Fruit fly (Drosophila melanogaster) whole organism, pupa: ENCODE data around the gene CG42811.

ENCODE experiments used
- CG10348 ChIP-seq: fragments of 200-800 bp; sonication (Bioruptor generic); IDR thresholded peaks from 2 replicates; pipeline ENCODE4 v1.3.6; 2022; ENCODE audit warnings: missing biosample characterization, missing genetic modification characterization
- CG12605 ChIP-seq: fragments of 200-800 bp; sonication (Bioruptor generic); IDR thresholded peaks from 2 replicates; pipeline ENCODE4 v1.3.6; 2022; ENCODE audit warnings: missing biosample characterization, missing genetic modification characterization
- CG13204 ChIP-seq: fragments of 200-800 bp; sonication (Bioruptor generic); optimal IDR thresholded peaks from 2 replicates; lab custom pipeline; 2018; ENCODE audit warnings: missing biosample characterization, mild to moderate bottlenecking, missing genetic modification characterization, moderate library complexity
- CG14655 ChIP-seq: fragments of 200-800 bp; sonication (Bioruptor generic); optimal IDR thresholded peaks from 3 replicates; lab custom pipeline; 2017; ENCODE audit warnings: mild to moderate bottlenecking, missing biosample characterization, missing genetic modification reagents, missing genetic modification characterization
- CG15710 ChIP-seq: fragments of 200-800 bp; sonication (Bioruptor generic); optimal IDR thresholded peaks from 2 replicates; lab custom pipeline; 2018; ENCODE audit warnings: missing biosample characterization, mild to moderate bottlenecking, missing genetic modification characterization, moderate library complexity
- CG17806 ChIP-seq: fragments of 200-800 bp; sonication (Bioruptor generic); optimal IDR thresholded peaks from 2 replicates; lab custom pipeline; 2018; ENCODE audit warnings: missing biosample characterization, mild to moderate bottlenecking, missing genetic modification characterization, moderate library complexity
- CG32121 ChIP-seq: fragments of 200-800 bp; sonication (Bioruptor generic); IDR thresholded peaks from 2 replicates; pipeline ENCODE4 v1.3.6; 2022; ENCODE audit warnings: missing biosample characterization, missing genetic modification characterization
- CG34367 ChIP-seq: fragments of 200-800 bp; sonication (Bioruptor generic); optimal IDR thresholded peaks from 2 replicates; lab custom pipeline; 2018; ENCODE audit warnings: missing biosample characterization, mild to moderate bottlenecking, missing genetic modification characterization
- CG4496 ChIP-seq: fragments of 200-800 bp; sonication (Bioruptor generic); IDR thresholded peaks from 3 replicates; pipeline ENCODE4 v1.3.6; 2022; ENCODE audit warnings: missing biosample characterization, missing genetic modification characterization
- CG8159 ChIP-seq: fragments of 200-800 bp; sonication (Bioruptor generic); optimal IDR thresholded peaks from 3 replicates; lab custom pipeline; 2018; ENCODE audit warnings: missing biosample characterization, mild to moderate bottlenecking, missing genetic modification characterization, moderate library complexity
- CG8301 ChIP-seq: fragments of 200-800 bp; sonication (Bioruptor generic); optimal IDR thresholded peaks from 2 replicates; lab custom pipeline; 2018; ENCODE audit warnings: missing biosample characterization, mild to moderate bottlenecking, missing genetic modification characterization
- CG9948 ChIP-seq: fragments of 200-800 bp; sonication (Bioruptor generic); optimal IDR thresholded peaks from 2 replicates; lab custom pipeline; 2018; ENCODE audit warnings: missing biosample characterization, mild to moderate bottlenecking, missing genetic modification characterization, moderate library complexity
- D1 ChIP-seq: fragments of 200-800 bp; sonication (Bioruptor generic); optimal IDR thresholded peaks from 2 replicates; lab custom pipeline; 2018; ENCODE audit warnings: missing biosample characterization, mild to moderate bottlenecking, missing genetic modification characterization, moderate library complexity
- EcR ChIP-seq: fragments of 200-800 bp; sonication (Bioruptor generic); optimal IDR thresholded peaks from 3 replicates; lab custom pipeline; 2019; ENCODE audit warnings: missing biosample characterization, missing genetic modification characterization, mild to moderate bottlenecking, moderate library complexity, missing genetic modification reagents
- Ets98B ChIP-seq: fragments of 200-800 bp; sonication (Bioruptor generic); IDR thresholded peaks from 2 replicates; pipeline ENCODE4 v1.3.6; 2022; ENCODE audit warnings: missing biosample characterization, missing genetic modification characterization
- Pif1A ChIP-seq: fragments of 200-800 bp; sonication (Bioruptor generic); optimal IDR thresholded peaks from 3 replicates; lab custom pipeline; 2016; ENCODE audit warnings: missing biosample characterization, missing genetic modification characterization
- Pif1B ChIP-seq: fragments of 200-800 bp; sonication (Bioruptor generic); optimal IDR thresholded peaks from 3 replicates; lab custom pipeline; 2016; ENCODE audit warnings: missing biosample characterization, missing genetic modification characterization
- Snoo ChIP-seq: fragments of 200-800 bp; sonication (Bioruptor generic); optimal IDR thresholded peaks from 3 replicates; lab custom pipeline; 2017; ENCODE audit warnings: missing biosample characterization, mild to moderate bottlenecking, missing genetic modification characterization, inconsistent platforms
- fd96Ca ChIP-seq: fragments of 200-800 bp; sonication (Bioruptor generic); IDR thresholded peaks from 3 replicates; pipeline ENCODE4 v1.3.6; 2022; ENCODE audit warnings: missing biosample characterization, missing genetic modification characterization
- gl ChIP-seq: fragments of 200-800 bp; sonication (Bioruptor generic); optimal IDR thresholded peaks from 2 replicates; lab custom pipeline; 2018; ENCODE audit warnings: missing biosample characterization, mild to moderate bottlenecking, missing genetic modification characterization
- rn ChIP-seq: fragments of 200-800 bp; sonication (Bioruptor generic); IDR thresholded peaks from 2 replicates; pipeline ENCODE4 v1.3.6; 2022; ENCODE audit warnings: missing biosample characterization, missing genetic modification characterization

Gene CG42811

DNA sequence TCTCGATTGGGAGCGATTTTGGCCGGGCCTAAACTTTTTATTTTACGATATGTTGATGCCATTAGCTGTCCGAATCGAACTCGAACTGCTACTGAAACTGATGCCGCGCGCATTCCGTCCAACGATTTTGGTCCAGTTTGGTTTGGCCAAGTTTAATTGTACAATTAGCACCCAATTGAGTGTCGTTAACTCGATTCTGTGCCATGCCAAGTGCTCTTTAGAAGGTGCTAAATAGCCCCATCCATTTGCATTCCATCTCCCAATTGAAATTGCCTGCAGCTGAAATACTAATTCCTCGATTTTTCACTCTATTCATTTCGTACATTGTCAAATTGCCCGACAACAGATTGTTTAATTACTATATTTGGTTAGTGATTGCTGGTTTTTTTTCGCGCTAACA lies 8.5 kb upstream of the CG42811 start, which contains the start of gene CG17781:
Gene CG17781, minus strand, starts transcription at position 101 of the 400 bp plus-strand sequence.
- TF ChIP-seq CG17806 (tag; lab: Kevin White, UChicago) = no peak
- no peak for TF ChIP-seq CG15710 (tag; lab: Kevin White, UChicago)
- no peak for TF ChIP-seq CG14655 (GFP tag; lab: Kevin White, UChicago)

dm6 chr3R:24372662-24373061 lies 5.6 kb upstream of the CG42811 start, which contains the start of gene CG17782:
CG17782 (minus strand) TSS chr3R:24372762.
- no peak for TF ChIP-seq CG15710 (tag; lab: Kevin White, UChicago)
- no peak for TF ChIP-seq D1 (tag; lab: Kevin White, UChicago)
- no peak for TF ChIP-seq CG4496 (GFP tag; lab: Robert Waterston, UW)
- TF ChIP-seq Pif1B (GFP tag; lab: Kevin White, UChicago) = no peak
- TF ChIP-seq CG12605 (GFP tag; lab: Robert Waterston, UW) = no peak
- no peak for TF ChIP-seq CG9948 (tag; lab: Kevin White, UChicago)
- no peak for TF ChIP-seq rn
- no peak for TF ChIP-seq Ets98B
- no peak for TF ChIP-seq CG32121
- no peak for TF ChIP-seq CG8159 (tag; lab: Kevin White, UChicago)
- TF ChIP-seq EcR (GFP tag; lab: Kevin White, UChicago) = no peak
- TF ChIP-seq CG13204 = no peak
- TF ChIP-seq Pif1A (GFP tag; lab: Kevin White, UChicago) = no peak
- no peak for TF ChIP-seq CG14655 (GFP tag; lab: Kevin White, UChicago)
- no peak for TF ChIP-seq CG34367
- TF ChIP-seq Snoo (tag; lab: Kevin White, UChicago) = no peak
- TF ChIP-seq fd96Ca (GFP tag; lab: Robert Waterston, UW) = no peak
- TF ChIP-seq CG17806 (tag; lab: Kevin White, UChicago) = no peak
- TF ChIP-seq CG10348 (GFP tag; lab: Robert Waterston, UW) = no peak
- TF ChIP-seq, all 21 proteins: peak for 0

DNA sequence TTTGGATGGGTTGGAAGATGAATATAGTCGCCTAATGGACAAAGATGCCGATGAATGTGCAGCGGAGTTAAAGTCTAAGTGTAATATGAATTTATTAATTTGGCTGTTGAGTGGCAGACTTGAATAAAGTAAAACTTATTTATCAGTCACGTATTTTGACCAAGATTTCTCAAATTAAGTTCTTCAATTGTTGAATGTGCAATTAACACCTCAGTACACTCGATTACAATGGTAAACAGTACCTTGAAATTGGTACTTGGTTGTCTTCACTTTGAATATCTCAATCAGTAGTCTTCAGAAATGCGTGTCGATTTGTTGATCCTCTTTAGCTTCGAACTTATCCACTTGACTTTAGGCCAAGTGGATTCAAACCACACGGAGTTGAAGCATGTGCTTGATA lies 2.2 kb upstream of the CG42811 start, which contains the start of gene CG13614:
Gene CG13614, plus strand, starts transcription at position 301 of the 400 bp plus-strand sequence.
- TF ChIP-seq Snoo (tag; lab: Kevin White, UChicago) = no peak
- no peak for TF ChIP-seq rn
- no peak for TF ChIP-seq CG12605 (GFP tag; lab: Robert Waterston, UW)
- no peak for TF ChIP-seq CG17806 (tag; lab: Kevin White, UChicago)
- no peak for TF ChIP-seq gl (tag; lab: Kevin White, UChicago)
- no peak for TF ChIP-seq Pif1A (GFP tag; lab: Kevin White, UChicago)
- TF ChIP-seq CG4496 (GFP tag; lab: Robert Waterston, UW) = no peak
- no peak for TF ChIP-seq CG32121
- no peak for TF ChIP-seq CG13204
- TF ChIP-seq CG9948 (tag; lab: Kevin White, UChicago) = no peak
- TF ChIP-seq Ets98B = no peak
- no peak for TF ChIP-seq CG34367
- TF ChIP-seq, all 21 proteins: peak for 0

DNA sequence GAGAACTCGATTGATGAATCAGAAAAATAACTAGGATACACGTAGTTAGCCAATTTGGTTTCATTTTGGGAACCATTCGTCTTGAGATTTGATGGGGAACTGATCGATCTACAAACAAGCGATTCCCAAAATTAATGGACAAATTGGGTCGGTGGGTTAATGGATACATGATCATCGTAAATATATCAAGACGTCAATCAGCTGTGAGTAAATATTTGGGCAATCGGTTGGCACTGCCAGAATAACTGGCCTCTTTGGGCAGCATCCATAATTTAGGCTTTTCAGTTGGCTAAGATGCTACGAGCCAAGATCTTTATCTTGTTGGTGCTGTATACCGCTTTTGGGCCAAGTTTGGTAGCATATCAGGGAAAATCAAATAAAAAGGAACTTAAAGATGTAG lies 1.0 kb upstream of the CG42811 start, which contains the start of the genes CG42812 and CG33341:
Gene CG42812, minus strand, starts transcription at position 101 of the 400 bp plus-strand sequence.
Gene CG33341, plus strand, starts transcription at position 295 of the 400 bp plus-strand sequence.
- TF ChIP-seq CG32121 = no peak
- no peak for TF ChIP-seq CG14655 (GFP tag; lab: Kevin White, UChicago)

dm6 chr3R:24364880-24365604 lies 2.0 kb downstream of the CG42811 start, which contains the start of the genes CG17784 and CG13613:
CG17784 (minus strand) TSS chr3R:24364980.
CG13613 (plus strand) TSS chr3R:24365554.
- no peak for TF ChIP-seq Ets98B
- TF ChIP-seq gl (tag; lab: Kevin White, UChicago) = no peak
- TF ChIP-seq CG14655 (GFP tag; lab: Kevin White, UChicago) = no peak
- TF ChIP-seq D1 (tag; lab: Kevin White, UChicago) = no peak
- no peak for TF ChIP-seq CG10348 (GFP tag; lab: Robert Waterston, UW)
- TF ChIP-seq fd96Ca (GFP tag; lab: Robert Waterston, UW) = no peak
- no peak for TF ChIP-seq EcR (GFP tag; lab: Kevin White, UChicago)
- TF ChIP-seq Pif1B (GFP tag; lab: Kevin White, UChicago) = no peak
- TF ChIP-seq CG8301 (tag; lab: Kevin White, UChicago) = no peak
- TF ChIP-seq CG9948 (tag; lab: Kevin White, UChicago) = no peak

DNA sequence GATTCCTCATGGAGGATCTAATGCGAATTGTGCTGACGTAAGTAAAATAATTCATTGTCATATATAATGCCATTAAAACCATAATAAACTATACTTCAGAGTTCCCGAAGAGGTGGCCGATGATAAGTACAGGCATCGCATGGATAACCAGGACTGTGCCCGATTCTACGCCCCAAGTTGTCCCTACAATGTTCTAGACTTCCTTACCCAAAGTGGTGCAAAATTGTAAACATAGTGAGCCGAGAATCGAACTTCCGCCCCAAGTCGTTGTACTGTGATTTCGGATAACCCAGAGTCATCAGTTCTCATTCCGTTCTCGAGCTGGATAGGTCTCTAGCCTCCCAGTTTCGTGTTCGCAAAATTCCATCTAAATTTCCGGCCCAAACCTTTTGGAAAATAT lies 4.2 kb downstream of the CG42811 start, which contains the start of gene CG33340:
Gene CG33340, plus strand, starts transcription at position 301 of the 400 bp plus-strand sequence.
- no peak for TF ChIP-seq CG8159 (tag; lab: Kevin White, UChicago)
- TF ChIP-seq CG32121 = no peak
- TF ChIP-seq D1 (tag; lab: Kevin White, UChicago) = no peak
- TF ChIP-seq CG9948 (tag; lab: Kevin White, UChicago) = no peak
- no peak for TF ChIP-seq CG13204

DNA sequence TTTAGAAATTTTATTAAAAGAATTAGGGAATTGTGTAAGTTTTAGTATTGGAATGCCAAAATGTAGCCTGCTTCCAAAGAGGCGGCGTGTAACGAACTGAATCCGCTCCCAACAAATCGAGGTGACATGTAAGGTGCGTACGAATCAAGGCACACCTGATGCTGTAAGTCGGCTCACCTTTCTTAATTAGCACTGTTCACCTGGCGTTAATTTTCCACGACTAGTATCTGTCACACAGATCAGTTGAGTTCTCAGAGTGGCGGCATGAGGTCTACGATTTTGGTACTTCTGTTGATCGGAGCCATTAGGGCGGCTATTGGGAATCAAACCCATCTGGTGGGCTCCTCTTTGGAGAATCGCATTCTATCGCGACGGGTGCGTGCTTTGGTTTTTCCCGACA lies 5.4 kb downstream of the CG42811 start, which contains the start of the genes CG5762 and CG33339:
Gene CG5762, minus strand, starts transcription at position 101 of the 400 bp plus-strand sequence.
Gene CG33339, plus strand, starts transcription at position 265 of the 400 bp plus-strand sequence.
- TF ChIP-seq CG32121 (no peak), Ets98B (no peak), fd96Ca (GFP tag; lab: Robert Waterston, UW) (no peak), EcR (GFP tag; lab: Kevin White, UChicago) (no peak), D1 (tag; lab: Kevin White, UChicago) (no peak), CG14655 (GFP tag; lab: Kevin White, UChicago) (no peak), CG9948 (tag; lab: Kevin White, UChicago) (no peak), Pif1B (GFP tag; lab: Kevin White, UChicago) (no peak), rn (no peak), CG4496 (GFP tag; lab: Robert Waterston, UW) (no peak)
